Worm (Caenorhabditis elegans): Measurements from ENCODE around the gene sams-3.

sams-3 gene

DNA sequence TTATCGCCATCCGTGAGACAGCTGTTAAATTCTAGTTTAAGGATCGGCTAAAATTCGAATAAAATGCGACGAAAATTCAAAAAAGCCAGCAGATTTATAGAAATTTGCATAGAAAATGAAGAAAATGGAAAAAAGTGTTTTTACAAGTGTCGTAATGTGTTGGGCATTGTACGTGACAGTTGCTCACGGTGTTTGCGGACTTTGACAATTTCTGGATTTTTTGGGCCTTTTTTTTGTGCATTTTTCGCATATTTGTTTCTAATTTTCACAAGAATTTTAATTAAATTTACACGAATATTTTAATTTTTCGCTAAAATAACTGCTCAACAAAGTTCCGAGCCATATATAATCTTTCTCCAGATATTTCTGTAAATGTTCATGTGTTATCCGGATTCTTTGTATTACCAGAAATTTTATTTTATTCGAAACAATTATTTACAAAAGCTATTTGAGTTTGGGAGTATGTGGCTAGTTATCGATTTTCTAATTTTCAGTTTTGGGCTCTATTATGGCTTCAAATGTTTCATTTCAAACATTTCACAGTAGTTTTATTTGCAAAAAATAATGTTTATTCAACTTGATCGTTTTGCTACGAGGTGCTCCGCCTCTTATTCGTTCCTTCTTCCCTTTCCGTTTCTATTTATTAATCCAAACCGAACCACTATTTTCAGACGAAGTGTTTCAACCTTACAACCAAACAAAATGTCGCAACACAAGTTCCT lies at the start of gene sams-3:
sams-3 (plus strand) TSS at position 672 of the 722 bp plus-strand sequence.
- TF ChIP-seq rpc-1 (optimal IDR thresholded peaks at IDR 0.05) = no peak
- no peak for TF ChIP-seq rpc-1 (tag; optimal IDR thresholded peaks at IDR 0.05)
- no peak for TF ChIP-seq Y56A3A.18 (GFP tag; IDR thresholded peaks at IDR 0.05)
- TF ChIP-seq cebp-1 (GFP tag; IDR thresholded peaks at IDR 0.05) = no peak
- TF ChIP-seq cebp-1 (tag; optimal IDR thresholded peaks at IDR 0.05) = no peak
- no peak for TF ChIP-seq ceh-100 (GFP tag; IDR thresholded peaks at IDR 0.05)
- no peak for TF ChIP-seq C06A6.2 (GFP tag; conservative IDR thresholded peaks at IDR 0.05)
- TF ChIP-seq ceh-58 (GFP tag; IDR thresholded peaks at IDR 0.05) = no peak
- peak; percentile 15 for TF ChIP-seq tbp1 (GFP tag; optimal IDR thresholded peaks at IDR 0.05)
- no peak for TF ChIP-seq madf-6 (GFP tag; IDR thresholded peaks at IDR 0.05)
- no peak for TF ChIP-seq ztf-18 (tag; optimal IDR thresholded peaks at IDR 0.05)
- TF ChIP-seq athp-1 (tag; optimal IDR thresholded peaks at IDR 0.05) = no peak
- TF ChIP-seq mel-28 (tag; optimal IDR thresholded peaks at IDR 0.05; ENCODE audit: borderline replicate concordance) = no peak
- TF ChIP-seq snpc-4 (GFP tag; optimal IDR thresholded peaks at IDR 0.05) = peak; percentile 47
- TF ChIP-seq snpc-4 (tag; optimal IDR thresholded peaks at IDR 0.05) = peak in 3 of 4 experiments; percentile 61 to 78 (median 74)
- no peak for TF ChIP-seq F37B4.10 (GFP tag; IDR thresholded peaks at IDR 0.05)
- TF ChIP-seq chd-7 (tag; optimal IDR thresholded peaks at IDR 0.05) = no peak
- no peak for TF ChIP-seq madf-8 (GFP tag; conservative IDR thresholded peaks at IDR 0.05)
- peak; percentile 39 for TF ChIP-seq F23B12.7 (tag; optimal IDR thresholded peaks at IDR 0.05; ENCODE audit: insufficient read depth)
- no peak for TF ChIP-seq hlh-26 (GFP tag; conservative IDR thresholded peaks at IDR 0.05)
- TF ChIP-seq snpc-1.3 (tag; optimal IDR thresholded peaks at IDR 0.05; ENCODE audit: insufficient read depth) = peak; percentile 57
- TF ChIP-seq rcor-1 (GFP tag; IDR thresholded peaks at IDR 0.05) = no peak
- TF ChIP-seq snpc-3.4 (tag; optimal IDR thresholded peaks at IDR 0.05) = no peak
- TF ChIP-seq dpff-1 (tag; optimal IDR thresholded peaks at IDR 0.05) = no peak
- no peak for TF ChIP-seq Y53G8AR.9 (GFP tag; conservative IDR thresholded peaks at IDR 0.05)
- TF ChIP-seq egl-44 (GFP tag; IDR thresholded peaks at IDR 0.05) = no peak
- TF ChIP-seq D2030.7 (GFP tag; IDR thresholded peaks at IDR 0.05) = 0 out of 2 replicates have a peak, but pooled peaks have one; percentile 15
- no peak for TF ChIP-seq B0019.2 (GFP tag; conservative IDR thresholded peaks at IDR 0.05)
- TF ChIP-seq lin-54 (GFP tag; optimal IDR thresholded peaks at IDR 0.05) = no peak
- TF ChIP-seq sdz-38 (tag; optimal IDR thresholded peaks at IDR 0.05) = no peak
- no peak for TF ChIP-seq fkh-3 (tag; optimal IDR thresholded peaks at IDR 0.05)
- TF ChIP-seq Y95B8A.8 (GFP tag; IDR thresholded peaks at IDR 0.05) = no peak
- TF ChIP-seq ceh-27 (GFP tag; optimal IDR thresholded peaks at IDR 0.05) = no peak

DNA sequence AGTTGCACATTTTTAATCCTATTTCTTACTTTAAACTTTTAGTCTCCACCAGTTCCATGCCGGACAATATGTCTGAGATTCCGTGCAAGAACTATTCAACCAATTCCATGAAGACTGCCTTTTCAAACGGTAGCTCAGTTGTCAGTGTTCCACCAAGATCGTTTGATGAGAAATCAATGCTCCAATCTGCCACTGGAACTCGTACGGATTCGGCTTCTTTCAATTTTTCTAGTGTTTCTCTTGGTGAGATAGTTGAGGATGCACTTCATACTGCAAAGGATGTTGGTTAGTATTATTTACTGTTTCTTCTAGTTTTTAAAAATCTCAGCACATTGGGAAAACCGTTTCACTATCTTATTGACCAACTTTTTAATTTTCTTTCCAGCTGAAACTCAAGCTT lies 48.9 kb upstream of the sams-3 start:
- TF ChIP-seq lir-1 (GFP tag; conservative IDR thresholded peaks at IDR 0.05) = no peak
- TF ChIP-seq mcd-1 (GFP tag; IDR thresholded peaks at IDR 0.05) = no peak
- no peak for TF ChIP-seq pha-4 (tag; optimal IDR thresholded peaks at IDR 0.05)
- TF ChIP-seq mxl-1 (tag; optimal IDR thresholded peaks at IDR 0.05) = no peak
- TF ChIP-seq unc-130 (GFP tag; optimal IDR thresholded peaks at IDR 0.05) = no peak
- TF ChIP-seq lsl-1 (GFP tag; optimal IDR thresholded peaks at IDR 0.05) = no peak
- TF ChIP-seq F37B4.10 (GFP tag; IDR thresholded peaks at IDR 0.05) = no peak
- TF ChIP-seq lin-54 (GFP tag; optimal IDR thresholded peaks at IDR 0.05) = no peak
- TF ChIP-seq rec-8 (tag; optimal IDR thresholded peaks at IDR 0.05) = no peak
- no peak for TF ChIP-seq madf-6 (GFP tag; IDR thresholded peaks at IDR 0.05)
- no peak for TF ChIP-seq B0261.1 (tag; optimal IDR thresholded peaks at IDR 0.05)
- no peak for TF ChIP-seq ccch-3 (GFP tag; optimal IDR thresholded peaks at IDR 0.05)
- no peak for TF ChIP-seq fkh-3 (tag; optimal IDR thresholded peaks at IDR 0.05)

All from whole organism, young adult.